Worm (Caenorhabditis elegans): ENCODE results near the gene Y53G8B.1.

Gene Y53G8B.1

DNA sequence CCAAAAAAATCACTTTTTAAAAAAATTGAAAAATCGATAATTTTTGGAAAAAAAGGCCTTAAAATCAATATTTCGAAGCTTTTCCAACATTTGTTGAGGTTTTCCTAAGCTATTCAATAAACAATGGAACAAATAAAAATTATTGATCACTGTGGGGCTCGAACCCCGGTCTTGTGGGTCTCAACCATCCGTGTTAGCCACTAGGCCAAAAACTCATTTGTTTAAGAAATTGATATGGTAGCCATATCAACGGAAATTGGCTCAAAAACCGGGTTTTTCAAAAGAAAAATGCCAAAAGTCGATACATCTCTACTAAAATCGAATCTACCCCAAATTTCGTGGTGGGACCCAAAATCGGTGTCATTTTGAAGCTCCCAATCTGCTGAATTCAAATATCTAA is 17.1 kb upstream of the Y53G8B.1 start (continued):
- TF ChIP-seq egl-44 (GFP tag; IDR thresholded peaks at IDR 0.05) (no peak), F52B5.7 (tag; optimal IDR thresholded peaks at IDR 0.05) (no peak), snpc-1.1 (tag; optimal IDR thresholded peaks at IDR 0.05; ENCODE audit: insufficient read depth) (no peak), dpl-1 (GFP tag; optimal IDR thresholded peaks at IDR 0.05) (no peak), nfya-1 (tag; optimal IDR thresholded peaks at IDR 0.05; ENCODE audit: borderline replicate concordance, insufficient read depth) (no peak), cebp-1 (GFP tag; IDR thresholded peaks at IDR 0.05) (no peak), cebp-1 (tag; optimal IDR thresholded peaks at IDR 0.05) (peak; percentile 19), dpff-1 (tag; optimal IDR thresholded peaks at IDR 0.05) (no peak), Y95B8A.8 (GFP tag; IDR thresholded peaks at IDR 0.05) (no peak), madf-3 (GFP tag; IDR thresholded peaks at IDR 0.05) (no peak), pbrm-1 (GFP tag; IDR thresholded peaks at IDR 0.05) (peak; percentile 66), ceh-91 (GFP tag; IDR thresholded peaks at IDR 0.05) (no peak), hlh-12 (tag; optimal IDR thresholded peaks at IDR 0.05) (no peak), D2030.7 (GFP tag; IDR thresholded peaks at IDR 0.05) (peak; percentile 60), rec-8 (tag; optimal IDR thresholded peaks at IDR 0.05) (peak in 1 of 2 experiments; percentile 55), nhr-27 (tag; optimal IDR thresholded peaks at IDR 0.05) (no peak), B0035.1 (tag; optimal IDR thresholded peaks at IDR 0.05) (no peak), snpc-4 (GFP tag; optimal IDR thresholded peaks at IDR 0.05) (no peak), snpc-4 (tag; optimal IDR thresholded peaks at IDR 0.05) (no peak), lin-26 (GFP tag; IDR thresholded peaks at IDR 0.05) (peak; percentile 65; the same call in 1 of the 2 replicates), let-607 (tag; optimal IDR thresholded peaks at IDR 0.05) (peak in 1 of 2 experiments; percentile 4), gei-17 (GFP tag; optimal IDR thresholded peaks at IDR 0.05) (no peak), nhr-80 (tag; optimal IDR thresholded peaks at IDR 0.05) (no peak), madf-6 (GFP tag; IDR thresholded peaks at IDR 0.05) (0 out of 2 replicates have a peak, but pooled peaks have one; percentile 48), efl-1 (GFP tag; optimal IDR thresholded peaks at IDR 0.05) (no peak), him-1 (tag; optimal IDR thresholded peaks at IDR 0.05) (peak; percentile 94), mes-4 (tag; optimal IDR thresholded peaks at IDR 0.05) (no peak), lir-1 (GFP tag; conservative IDR thresholded peaks at IDR 0.05) (0 out of 2 replicates have a peak, but pooled peaks have one; percentile 6), F22D6.2 (tag; optimal IDR thresholded peaks at IDR 0.05) (no peak), xnd-1 (tag; optimal IDR thresholded peaks at IDR 0.05) (peak; percentile 16), hmg-20 (GFP tag; IDR thresholded peaks at IDR 0.05) (no peak), akir-1 (GFP tag; optimal IDR thresholded peaks at IDR 0.05) (no peak), nfya-2 (GFP tag; IDR thresholded peaks at IDR 0.05) (no peak), hsf-1 (GFP tag; IDR thresholded peaks at IDR 0.05) (no peak), let-526 (GFP tag; IDR thresholded peaks at IDR 0.05) (peak; percentile 29; the same call in 1 of the 2 replicates), nhr-120 (GFP tag; IDR thresholded peaks at IDR 0.05) (no peak), C06A6.2 (GFP tag; conservative IDR thresholded peaks at IDR 0.05) (no peak), K11D2.4 (GFP tag; IDR thresholded peaks at IDR 0.05) (no peak), Y67H2A.10 (GFP tag; conservative IDR thresholded peaks at IDR 0.05) (no peak), aptf-2 (GFP tag; conservative IDR thresholded peaks at IDR 0.05) (no peak), attf-3 (GFP tag; conservative IDR thresholded peaks at IDR 0.05) (no peak), egrh-3 (GFP tag; IDR thresholded peaks at IDR 0.05) (no peak)
